Fruit fly (Drosophila melanogaster) whole organism, embryonic: ENCODE results near the gene Rnf146.

ENCODE experiments used
- Atf-2 ChIP-seq: fragments of 200-800 bp; sonication (Bioruptor generic); optimal IDR thresholded peaks from 2 replicates; lab custom pipeline; 2016; ENCODE audit warnings: missing biosample characterization, missing genetic modification characterization
- Awh ChIP-seq: fragments of 200-800 bp; sonication (Bioruptor generic); IDR thresholded peaks from 2 replicates; pipeline ENCODE4, ENCODE4 v1.3.6; 2022; ENCODE audit warnings: missing biosample characterization, missing genetic modification characterization
- CG17328 ChIP-seq: fragments of 200-800 bp; sonication (Bioruptor generic); IDR thresholded peaks from 2 replicates; pipeline ENCODE4 v1.3.6; 2022; ENCODE audit warnings: missing biosample characterization, missing genetic modification characterization
- CG17359 ChIP-seq: fragments of 200-800 bp; sonication (Bioruptor generic); optimal IDR thresholded peaks from 3 replicates; lab custom pipeline; 2018; ENCODE audit warnings: missing biosample characterization, mild to moderate bottlenecking, missing genetic modification characterization, moderate library complexity
- CG31388 ChIP-seq: fragments of 200-800 bp; sonication (Bioruptor generic); optimal IDR thresholded peaks from 2 replicates; lab custom pipeline; 2016; ENCODE audit warnings: missing biosample characterization, missing genetic modification characterization
- CG32772 ChIP-seq: fragments of 200-800 bp; sonication (Bioruptor generic); IDR thresholded peaks from 2 replicates; pipeline ENCODE4 v1.3.6; 2022; ENCODE audit warnings: missing biosample characterization, missing genetic modification characterization
- CG3281 ChIP-seq: fragments of 200-800 bp; sonication (Bioruptor generic); optimal IDR thresholded peaks from 3 replicates; lab custom pipeline; 2017; ENCODE audit warnings: missing biosample characterization, mild to moderate bottlenecking, missing genetic modification characterization
- CG4282 ChIP-seq: fragments of 200-800 bp; sonication (Bioruptor generic); optimal IDR thresholded peaks from 2 replicates; lab custom pipeline; 2016; ENCODE audit warnings: missing biosample characterization, missing genetic modification characterization
- CG4424 ChIP-seq: fragments of 200-800 bp; sonication (Bioruptor generic); optimal IDR thresholded peaks from 3 replicates; lab custom pipeline; 2016; ENCODE audit warnings: missing biosample characterization, missing genetic modification characterization
- CG4854 ChIP-seq: fragments of 200-800 bp; sonication (Bioruptor generic); optimal IDR thresholded peaks from 2 replicates; lab custom pipeline; 2016; ENCODE audit warnings: missing biosample characterization, missing genetic modification characterization, inconsistent platforms
- CG6272 ChIP-seq: fragments of 200-800 bp; sonication (Bioruptor generic); IDR thresholded peaks from 2 replicates; pipeline ENCODE4 v1.3.6; 2022; ENCODE audit warnings: missing biosample characterization, missing genetic modification characterization
- CG6765 ChIP-seq: fragments of 200-800 bp; sonication (Bioruptor generic); optimal IDR thresholded peaks from 3 replicates; lab custom pipeline; 2017; ENCODE audit warnings: missing biosample characterization, mild to moderate bottlenecking, missing genetic modification characterization
- CG6791 ChIP-seq: fragments of 200-800 bp; sonication (Bioruptor generic); IDR thresholded peaks from 3 replicates; pipeline ENCODE4 v1.3.6; 2022; ENCODE audit warnings: missing biosample characterization, missing genetic modification characterization; ENCODE audit not compliant: partially characterized antibody
- CG7987 ChIP-seq: fragments of 200-800 bp; sonication (Bioruptor generic); optimal IDR thresholded peaks from 2 replicates; lab custom pipeline; 2018; ENCODE audit warnings: missing biosample characterization, mild to moderate bottlenecking, missing genetic modification characterization, moderate library complexity
- CG8281 ChIP-seq: fragments of 200-800 bp; sonication (Bioruptor generic); optimal IDR thresholded peaks from 2 replicates; lab custom pipeline; 2018; ENCODE audit warnings: missing biosample characterization, mild to moderate bottlenecking, missing genetic modification characterization, moderate library complexity
- CG8290 ChIP-seq, 3 experiments: fragments of 200-800 bp; sonication (Bioruptor generic); optimal IDR thresholded peaks; 2 replicates each; lab custom pipeline; 2016 to 2019; ENCODE audit warnings: missing biosample characterization in 3 of 3, missing genetic modification characterization in 3 of 3, mild to moderate bottlenecking in 2 of 3, moderate library complexity in 1 of 3
- CG9609 ChIP-seq: fragments of 200-800 bp; sonication (Bioruptor generic); optimal IDR thresholded peaks from 3 replicates; lab custom pipeline; 2016; ENCODE audit warnings: missing biosample characterization, missing genetic modification characterization
- D ChIP-seq, 2 experiments: fragments of 200-800 bp in 1 of 2; fragments of >200 bp in 1 of 2; sonication (Bioruptor generic) in 1 of 2; optimal IDR thresholded peaks; 2 replicates in 1 of 2; 3 replicates in 1 of 2; lab custom pipeline; 2017; ENCODE audit warnings: mild to moderate bottlenecking in 1 of 2, missing biosample characterization in 1 of 2, missing genetic modification characterization in 1 of 2, missing genetic modification reagents in 1 of 2
- Doc2 ChIP-seq: fragments of 200-800 bp; sonication (Bioruptor generic); IDR thresholded peaks from 2 replicates; pipeline ENCODE4 v1.3.6; 2022; ENCODE audit warnings: missing biosample characterization, missing genetic modification characterization
- HLH3B ChIP-seq: fragments of 200-800 bp; sonication (Bioruptor generic); IDR thresholded peaks from 2 replicates; pipeline ENCODE4 v1.3.6; 2022; ENCODE audit warnings: missing biosample characterization, missing genetic modification characterization
- Hr3 ChIP-seq: fragments of 200-800 bp; sonication (Bioruptor generic); optimal IDR thresholded peaks from 3 replicates; lab custom pipeline; 2016; ENCODE audit warnings: missing biosample characterization, missing genetic modification characterization
- Med ChIP-seq: fragments of 200-800 bp; sonication (Bioruptor generic); peaks from one replicate; lab custom pipeline; 2016; ENCODE audit warnings: missing biosample characterization, missing genetic modification characterization, mild to moderate bottlenecking, inconsistent platforms, moderate library complexity
- Nf-YA ChIP-seq: fragments of 200-800 bp; sonication (Bioruptor generic); IDR thresholded peaks from 2 replicates; pipeline ENCODE4 v1.3.6; 2022; ENCODE audit warnings: missing biosample characterization, missing genetic modification characterization
- Oaz ChIP-seq: fragments of 200-800 bp; sonication (Bioruptor generic); IDR thresholded peaks from 2 replicates; pipeline ENCODE4 v1.3.6; 2022; ENCODE audit warnings: missing biosample characterization, missing genetic modification characterization
- Ptx1 ChIP-seq: fragments of 200-800 bp; sonication (Bioruptor generic); IDR thresholded peaks from 2 replicates; pipeline ENCODE4 v1.3.6; 2022; ENCODE audit warnings: missing biosample characterization, missing genetic modification characterization
- Sin3A ChIP-seq: fragments of >200 bp; optimal IDR thresholded peaks from 2 replicates; lab custom pipeline; 2018
- Six4 ChIP-seq: fragments of 200-800 bp; sonication (Bioruptor generic); optimal IDR thresholded peaks from 2 replicates; lab custom pipeline; 2016; ENCODE audit warnings: missing biosample characterization, missing genetic modification characterization
- Trl ChIP-seq, 3 experiments: fragments of >200 bp in 2 of 3; fragments of 200-800 bp in 1 of 3; sonication (Bioruptor generic) in 1 of 3; optimal IDR thresholded peaks; 2 replicates in 1 of 3; 3 replicates in 2 of 3; lab custom pipeline; 2016 to 2017; ENCODE audit warnings: missing biosample characterization in 1 of 3, missing genetic modification characterization in 1 of 3
- Xrp1 ChIP-seq: fragments of 200-800 bp; sonication (Bioruptor generic); IDR thresholded peaks from 2 replicates; pipeline ENCODE4 v1.3.6; 2022; ENCODE audit warnings: missing biosample characterization, missing genetic modification characterization
- ac ChIP-seq: fragments of 200-800 bp; sonication (Bioruptor generic); optimal IDR thresholded peaks from 3 replicates; lab custom pipeline; 2017; ENCODE audit warnings: missing biosample characterization, mild to moderate bottlenecking, missing genetic modification characterization
- cas ChIP-seq: fragments of 200-800 bp; sonication (Bioruptor generic); IDR thresholded peaks from 2 replicates; pipeline ENCODE4 v1.3.6; 2022; ENCODE audit warnings: missing biosample characterization, missing genetic modification characterization
- corto ChIP-seq: fragments of 200-800 bp; sonication (Bioruptor generic); optimal IDR thresholded peaks from 2 replicates; lab custom pipeline; 2016; ENCODE audit warnings: missing biosample characterization, mild to moderate bottlenecking, missing genetic modification characterization, moderate library complexity
- crc ChIP-seq: fragments of 200-800 bp; sonication (Bioruptor generic); optimal IDR thresholded peaks from 2 replicates; lab custom pipeline; 2016; ENCODE audit warnings: missing biosample characterization, missing genetic modification characterization
- danr ChIP-seq: fragments of 200-800 bp; sonication (Bioruptor generic); IDR thresholded peaks from 2 replicates; pipeline ENCODE4 v1.3.6; 2022; ENCODE audit warnings: missing biosample characterization, missing genetic modification characterization
- dimm ChIP-seq: fragments of 200-800 bp; sonication (Bioruptor generic); IDR thresholded peaks from 2 replicates; pipeline ENCODE4 v1.3.6; 2022; ENCODE audit warnings: missing biosample characterization, missing genetic modification characterization
- dysf ChIP-seq: fragments of 200-800 bp; sonication (Bioruptor generic); IDR thresholded peaks from 3 replicates; pipeline ENCODE4 v1.3.6; 2022; ENCODE audit warnings: missing biosample characterization, missing genetic modification characterization
- emc ChIP-seq: fragments of 200-800 bp; sonication (Bioruptor generic); optimal IDR thresholded peaks from 2 replicates; lab custom pipeline; 2016; ENCODE audit warnings: missing biosample characterization, missing genetic modification characterization
- ewg ChIP-seq: fragments of 200-800 bp; sonication (Bioruptor generic); optimal IDR thresholded peaks from 3 replicates; lab custom pipeline; 2017; ENCODE audit warnings: mild to moderate bottlenecking, missing biosample characterization, missing genetic modification reagents, missing genetic modification characterization
- her ChIP-seq: fragments of 200-800 bp; sonication (Bioruptor generic); optimal IDR thresholded peaks from 2 replicates; lab custom pipeline; 2016; ENCODE audit warnings: missing biosample characterization, missing genetic modification characterization
- knrl ChIP-seq: fragments of 200-800 bp; sonication (Bioruptor generic); IDR thresholded peaks from 3 replicates; pipeline ENCODE4 v1.3.6; 2022; ENCODE audit warnings: missing biosample characterization, missing genetic modification characterization; ENCODE audit not compliant: partially characterized antibody
- lab ChIP-seq: fragments of 200-800 bp; sonication (Bioruptor generic); optimal IDR thresholded peaks from 3 replicates; lab custom pipeline; 2017; ENCODE audit warnings: missing biosample characterization, missing genetic modification characterization, mild to moderate bottlenecking, moderate library complexity, missing genetic modification reagents
- mirr ChIP-seq: fragments of 200-800 bp; sonication (Bioruptor generic); optimal IDR thresholded peaks from 3 replicates; lab custom pipeline; 2018; ENCODE audit warnings: missing biosample characterization, mild to moderate bottlenecking, missing genetic modification characterization
- nom ChIP-seq: fragments of 200-800 bp; sonication (Bioruptor generic); optimal IDR thresholded peaks from 2 replicates; lab custom pipeline; 2017; ENCODE audit warnings: missing biosample characterization, missing genetic modification characterization, mild to moderate bottlenecking, moderate library complexity, missing genetic modification reagents
- otp ChIP-seq: fragments of 200-800 bp; sonication (Bioruptor generic); IDR thresholded peaks from 3 replicates; pipeline ENCODE4, ENCODE4 v1.3.6; 2022; ENCODE audit warnings: missing biosample characterization, missing genetic modification characterization
- pho ChIP-seq: fragments of 200-800 bp; sonication (Bioruptor generic); optimal IDR thresholded peaks from 2 replicates; lab custom pipeline; 2016; ENCODE audit warnings: missing biosample characterization, missing genetic modification characterization
- sens ChIP-seq: fragments of 200-800 bp; sonication (Bioruptor generic); peaks from one replicate; lab custom pipeline; 2016; ENCODE audit warnings: missing biosample characterization, missing genetic modification characterization
- tap ChIP-seq: fragments of 200-800 bp; optimal IDR thresholded peaks from 3 replicates; lab custom pipeline; 2019; ENCODE audit warnings: missing biosample characterization, mild to moderate bottlenecking, missing genetic modification characterization, moderate library complexity
- tna ChIP-seq: fragments of 200-800 bp; sonication (Bioruptor generic); IDR thresholded peaks from 2 replicates; pipeline ENCODE4 v1.3.6; 2022; ENCODE audit warnings: missing biosample characterization, missing genetic modification characterization; ENCODE audit not compliant: partially characterized antibody
- unc-4 ChIP-seq: fragments of 200-800 bp; sonication (Bioruptor generic); IDR thresholded peaks from 2 replicates; pipeline ENCODE4 v1.3.6; 2022; ENCODE audit warnings: missing biosample characterization, missing genetic modification characterization; ENCODE audit not compliant: partially characterized antibody
- z ChIP-seq: fragments of 200-800 bp; sonication (Bioruptor generic); IDR thresholded peaks from 3 replicates; pipeline ENCODE4 v1.3.6; 2022; ENCODE audit warnings: missing biosample characterization, missing genetic modification characterization

The Rnf146 gene

dm6 chr3L:19590422-19590821 lies 52.2 kb downstream of the Rnf146 start, which contains the start of gene CG14100 (continued):
- TF ChIP-seq unc-4 (GFP tag; lab: Robert Waterston, UW) = 0 out of 2 replicates have a peak, but pooled peaks have one; percentile 16
- peak; percentile 100 for TF ChIP-seq CG3281
- peak; percentile 100 for TF ChIP-seq Hr3 (GFP tag; lab: Kevin White, UChicago)
- peak; percentile 100 for TF ChIP-seq CG4854
- peak; percentile 100 for TF ChIP-seq HLH3B (GFP tag; lab: Robert Waterston, UW)
- TF ChIP-seq CG8281 (tag; lab: Kevin White, UChicago) = peak; percentile 98
- TF ChIP-seq Ptx1 = peak; percentile 100
- TF ChIP-seq Trl (optimal IDR thresholded peaks at IDR 0.05; lab: Kevin White, UChicago) = no peak
- peak; percentile 100 for TF ChIP-seq Trl (GFP tag; optimal IDR thresholded peaks at IDR 0.05; lab: Kevin White, UChicago)
- peak; percentile 100 for TF ChIP-seq CG4424 (GFP tag; lab: Kevin White, UChicago)
- TF ChIP-seq Atf-2 (GFP tag; lab: Kevin White, UChicago) = peak; percentile 100
- peak; percentile 100 for TF ChIP-seq ewg (GFP tag; lab: Kevin White, UChicago)
- peak; percentile 100 for TF ChIP-seq ac
- peak; percentile 100 for TF ChIP-seq CG8290 (GFP tag; optimal IDR thresholded peaks at IDR 0.05; lab: Kevin White, UChicago)
- TF ChIP-seq CG8290 (tag; optimal IDR thresholded peaks at IDR 0.05; lab: Kevin White, UChicago) = peak; percentile 100
- TF ChIP-seq CG9609 (GFP tag; lab: Kevin White, UChicago) = peak; percentile 100
- TF ChIP-seq z (GFP tag; lab: Robert Waterston, UW) = peak; percentile 92
- peak; percentile 100 for TF ChIP-seq cas (GFP tag; lab: Robert Waterston, UW)
- TF ChIP-seq danr = peak; percentile 100
- peak; percentile 100 for TF ChIP-seq CG6272 (GFP tag; lab: Robert Waterston, UW)
- TF ChIP-seq CG31388 (GFP tag; lab: Kevin White, UChicago) = peak; percentile 100
- no peak for TF ChIP-seq D (optimal IDR thresholded peaks at IDR 0.05; lab: Kevin White, UChicago)
- peak; percentile 100 for TF ChIP-seq D (GFP tag; optimal IDR thresholded peaks at IDR 0.05; lab: Kevin White, UChicago)
- peak; percentile 100 for TF ChIP-seq Med (GFP tag; lab: Kevin White, UChicago)
- peak; percentile 100 for TF ChIP-seq CG6765 (GFP tag; lab: Kevin White, UChicago)
- peak; percentile 100 for TF ChIP-seq pho (GFP tag; lab: Kevin White, UChicago)
- TF ChIP-seq CG4282 = peak; percentile 100
- TF ChIP-seq Doc2 (GFP tag; lab: Robert Waterston, UW) = peak; percentile 100
- TF ChIP-seq CG17328 = peak; percentile 100
- peak; percentile 100 for TF ChIP-seq Oaz (GFP tag; lab: Robert Waterston, UW)
- TF ChIP-seq dysf (GFP tag; lab: Robert Waterston, UW) = peak; percentile 100
- TF ChIP-seq tna (GFP tag; lab: Robert Waterston, UW) = no peak
- TF ChIP-seq Xrp1 (GFP tag; lab: Robert Waterston, UW) = peak; percentile 100
- TF ChIP-seq CG32772 (GFP tag; lab: Robert Waterston, UW) = peak; percentile 100
- TF ChIP-seq CG17359 (tag; lab: Kevin White, UChicago) = peak; percentile 100
- TF ChIP-seq Awh (GFP tag; lab: Robert Waterston, UW) = peak; percentile 100
- TF ChIP-seq nom (GFP tag; lab: Kevin White, UChicago) = peak; percentile 100
- TF ChIP-seq tap (tag; lab: Kevin White, UChicago) = peak; percentile 100
- peak; percentile 100 for TF ChIP-seq Nf-YA (GFP tag; lab: Robert Waterston, UW)
- TF ChIP-seq otp (GFP tag; lab: Robert Waterston, UW) = peak; percentile 100
- TF ChIP-seq sens (GFP tag; lab: Kevin White, UChicago) = peak; percentile 100
- TF ChIP-seq Six4 (GFP tag; lab: Kevin White, UChicago) = peak; percentile 100
- TF ChIP-seq dimm (GFP tag; lab: Robert Waterston, UW) = peak; percentile 100
- TF ChIP-seq her (GFP tag; lab: Kevin White, UChicago) = peak; percentile 99
- peak; percentile 100 for TF ChIP-seq CG7987 (GFP tag; lab: Kevin White, UChicago)
- TF ChIP-seq lab (GFP tag; lab: Kevin White, UChicago) = peak; percentile 100
- TF ChIP-seq CG6791 (GFP tag; lab: Robert Waterston, UW) = peak; percentile 38; the same call in 1 of the 3 replicates
- TF ChIP-seq Sin3A (lab: Kevin White, UChicago) = peak; percentile 11
- TF ChIP-seq mirr (GFP tag; lab: Kevin White, UChicago) = peak; percentile 100
- peak; percentile 52; the same call in 1 of the 3 replicates for TF ChIP-seq knrl (GFP tag; lab: Robert Waterston, UW)
- peak; percentile 100 for TF ChIP-seq crc
- peak; percentile 100 for TF ChIP-seq emc (GFP tag; lab: Kevin White, UChicago)
- TF ChIP-seq corto = peak; percentile 100
